Worm (Caenorhabditis elegans) whole organism, young adult: ENCODE measurements around the gene ZK666.2.

Experiments
- dpl-1 ChIP-seq: fragments of 150-350 bp; optimal IDR thresholded peaks from 2 replicates; lab custom pipeline; 2014; ENCODE audit warnings: missing biosample characterization, missing genetic modification reagents, missing genetic modification characterization
- hlh-26 ChIP-seq: fragments of 200-800 bp; sonication (Bioruptor generic); conservative IDR thresholded peaks from 2 replicates; pipeline ENCODE4 v1.3.6; 2022; ENCODE audit warnings: missing genetic modification reagents, missing genetic modification characterization, missing compliant biosample characterization
- mcd-1 ChIP-seq: fragments of 200-800 bp; sonication (Bioruptor generic); IDR thresholded peaks from 2 replicates; pipeline ENCODE4 v1.3.6; 2022; ENCODE audit warnings: missing genetic modification reagents, missing genetic modification characterization, missing compliant biosample characterization
- nhr-90 ChIP-seq: sonication (generic microtip); optimal IDR thresholded peaks from 2 replicates; lab custom pipeline; 2016; ENCODE audit warnings: missing genotype, mild to moderate bottlenecking, missing genetic modification characterization, missing compliant biosample characterization
- rpc-1 ChIP-seq, 2 experiments: fragments of 150-350 bp in 1 of 2; sonication (generic microtip) in 1 of 2; optimal IDR thresholded peaks; 2 replicates each; lab custom pipeline; 2014 to 2018; ENCODE audit warnings: missing biosample characterization in 1 of 2, missing genetic modification characterization in 1 of 2, missing genetic modification reagents in 1 of 2, missing genotype in 1 of 2
- unc-130 ChIP-seq: sonication (generic microtip); optimal IDR thresholded peaks from 2 replicates; lab custom pipeline; 2016; ENCODE audit warnings: missing genetic modification reagents, missing genetic modification characterization, missing compliant biosample characterization
- unc-62 ChIP-seq: fragments of 150-350 bp; optimal IDR thresholded peaks from 2 replicates; lab custom pipeline; 2014; ENCODE audit warnings: missing biosample characterization, missing genetic modification reagents, missing genetic modification characterization
- xnd-1 ChIP-seq: sonication (generic microtip); optimal IDR thresholded peaks from 2 replicates; lab custom pipeline; 2016; ENCODE audit warnings: missing genotype, missing genetic modification reagents, missing genetic modification characterization, missing compliant biosample characterization
- ztf-3 ChIP-seq: fragments of 200-800 bp; sonication (Bioruptor generic); optimal IDR thresholded peaks from 2 replicates; lab custom pipeline; 2018; ENCODE audit warnings: mild to moderate bottlenecking, missing genetic modification characterization, missing compliant biosample characterization
- ztf-6 ChIP-seq: fragments of 200-800 bp; sonication (Bioruptor generic); IDR thresholded peaks from 2 replicates; pipeline ENCODE4 v1.3.6; 2022; ENCODE audit warnings: missing genetic modification reagents, missing genetic modification characterization, missing compliant biosample characterization

- no peak for TF ChIP-seq hlh-26 (GFP tag; lab: Robert Waterston, UW)
- TF ChIP-seq rpc-1 (optimal IDR thresholded peaks at IDR 0.05; lab: Kevin White, UChicago) = no peak
- no peak for TF ChIP-seq rpc-1 (tag; optimal IDR thresholded peaks at IDR 0.05; lab: Kevin White, UChicago)
- no peak for TF ChIP-seq dpl-1 (GFP tag; lab: Kevin White, UChicago)
- TF ChIP-seq nhr-90 (tag; lab: Kevin White, UChicago) = no peak
- no peak for TF ChIP-seq unc-62
- no peak for TF ChIP-seq ztf-3 (GFP tag; lab: Kevin White, UChicago)
- no peak for TF ChIP-seq xnd-1 (tag; lab: Kevin White, UChicago)
- no peak for TF ChIP-seq ztf-6 (GFP tag; lab: Robert Waterston, UW)
- no peak for TF ChIP-seq mcd-1 (GFP tag; lab: Robert Waterston, UW)
- no peak for TF ChIP-seq unc-130 (GFP tag; lab: Kevin White, UChicago)
Observed at ce11 chrII:10437840-10438239, 33.9 kb downstream of the ZK666.2 start.
